Worm (Caenorhabditis elegans): ENCODE data around the gene srlf-2.

Gene srlf-2

DNA sequence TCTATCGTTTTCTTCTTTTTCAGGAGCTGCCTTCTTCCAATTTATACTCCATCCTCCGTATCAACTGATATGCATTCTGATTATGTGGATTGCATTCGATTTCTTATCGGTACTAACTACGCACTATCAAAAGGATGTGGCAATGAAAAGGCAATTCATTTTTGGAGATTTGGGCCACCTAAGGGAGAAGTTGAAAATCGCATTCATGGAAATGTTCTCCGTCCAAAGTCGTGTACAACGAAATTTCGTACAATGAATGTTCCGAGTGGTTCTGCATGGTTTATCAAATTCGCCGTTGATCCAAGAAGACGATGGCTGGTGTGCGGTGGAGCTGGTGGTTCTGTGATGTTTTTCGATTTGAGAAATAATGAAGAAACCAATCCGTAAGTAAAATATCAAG is 22.7 kb downstream of the srlf-2 start, which contains the start of gene C09G4.4:
C09G4.4 (plus strand) TSS at position 301 of the 400 bp plus-strand sequence.
- TF ChIP-seq blmp-1 (tag; optimal IDR thresholded peaks at IDR 0.05) (no peak), C34B4.2 (tag; optimal IDR thresholded peaks at IDR 0.05) (no peak)

DNA sequence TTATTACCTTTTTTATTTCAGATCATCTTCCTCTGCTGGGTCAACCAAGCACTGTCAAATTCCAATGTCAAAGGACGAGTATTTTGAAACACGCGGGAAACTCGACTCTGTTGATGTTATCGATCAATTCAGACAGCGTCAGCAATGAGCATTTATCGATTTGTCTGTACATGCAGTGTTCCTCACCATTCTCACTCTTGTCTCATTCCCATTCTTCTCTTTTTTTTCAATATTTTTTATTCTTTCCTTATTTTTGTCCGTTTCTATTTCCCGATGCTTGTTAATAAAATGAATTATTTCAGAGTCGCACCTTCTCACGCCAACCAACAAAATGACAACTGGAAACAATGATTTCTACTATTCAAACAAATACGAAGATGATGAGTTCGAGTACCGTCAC is 23.6 kb downstream of the srlf-2 start, which contains the start of gene cks-1:
cks-1 (plus strand) TSS at position 301 of the 400 bp plus-strand sequence.
- TF ChIP-seq nhr-47 (tag; optimal IDR thresholded peaks at IDR 0.05) = no peak
- TF ChIP-seq jun-1 (tag; optimal IDR thresholded peaks at IDR 0.05) = no peak
- TF ChIP-seq nhr-90 (tag; optimal IDR thresholded peaks at IDR 0.05; ENCODE audit: poor library complexity) = no peak
- TF ChIP-seq ceh-88 (GFP tag; IDR thresholded peaks at IDR 0.05) = no peak
- TF ChIP-seq lin-13 (GFP tag; optimal IDR thresholded peaks at IDR 0.05) = no peak
- no peak for TF ChIP-seq nhr-11 (tag; optimal IDR thresholded peaks at IDR 0.05)
- TF ChIP-seq ztf-4 (tag; optimal IDR thresholded peaks at IDR 0.05) = no peak
- no peak for TF ChIP-seq alr-1 (tag; optimal IDR thresholded peaks at IDR 0.05; ENCODE audit: borderline replicate concordance)
- no peak for TF ChIP-seq fkh-8 (tag; optimal IDR thresholded peaks at IDR 0.05)
- TF ChIP-seq ceh-63 (GFP tag; optimal IDR thresholded peaks at IDR 0.05) = no peak
- TF ChIP-seq sup-37 (GFP tag; optimal IDR thresholded peaks at IDR 0.05) = no peak
- no peak for TF ChIP-seq efl-3 (GFP tag; optimal IDR thresholded peaks at IDR 0.05)
- no peak for TF ChIP-seq sptf-1 (tag; optimal IDR thresholded peaks at IDR 0.05)

DNA sequence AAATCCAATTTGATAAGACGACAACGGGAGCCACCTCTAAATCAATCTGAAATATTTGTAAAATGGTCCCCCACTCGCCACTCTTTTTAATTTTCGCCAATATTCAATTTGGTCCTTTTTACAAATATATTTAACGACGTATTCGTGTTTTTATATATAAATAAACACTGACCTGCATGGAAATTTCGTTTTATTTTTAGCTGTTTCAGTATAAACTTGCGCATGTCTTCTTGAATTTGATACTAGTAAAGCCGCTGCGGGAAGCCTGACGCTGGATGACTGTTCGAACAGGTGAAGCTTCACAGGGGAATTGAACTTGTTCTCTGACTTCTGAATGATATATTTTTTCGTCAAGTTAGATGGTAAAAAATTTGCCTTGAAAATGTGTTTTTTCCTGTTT is 24.5 kb downstream of the srlf-2 start:
- no peak for TF ChIP-seq snu-23 (GFP tag; optimal IDR thresholded peaks at IDR 0.05)
- TF ChIP-seq snpc-4 (tag; optimal IDR thresholded peaks at IDR 0.05) = no peak
- no peak for TF ChIP-seq unc-62 (GFP tag; optimal IDR thresholded peaks at IDR 0.05)
- TF ChIP-seq lin-35 (GFP tag; optimal IDR thresholded peaks at IDR 0.05) = no peak
- no peak for TF ChIP-seq mdl-1 (tag; optimal IDR thresholded peaks at IDR 0.05)
- TF ChIP-seq fkh-8 (tag; optimal IDR thresholded peaks at IDR 0.05) = no peak
- TF ChIP-seq tbx-2 (tag; optimal IDR thresholded peaks at IDR 0.05) = no peak
- no peak for TF ChIP-seq blmp-1 (tag; optimal IDR thresholded peaks at IDR 0.05)
- TF ChIP-seq ceh-88 (GFP tag; IDR thresholded peaks at IDR 0.05) = no peak
- TF ChIP-seq dsc-1 (tag; optimal IDR thresholded peaks at IDR 0.05) = no peak
- no peak for TF ChIP-seq nhr-237 (tag; optimal IDR thresholded peaks at IDR 0.05)
- TF ChIP-seq ets-5 (GFP tag; IDR thresholded peaks at IDR 0.05) = no peak

DNA sequence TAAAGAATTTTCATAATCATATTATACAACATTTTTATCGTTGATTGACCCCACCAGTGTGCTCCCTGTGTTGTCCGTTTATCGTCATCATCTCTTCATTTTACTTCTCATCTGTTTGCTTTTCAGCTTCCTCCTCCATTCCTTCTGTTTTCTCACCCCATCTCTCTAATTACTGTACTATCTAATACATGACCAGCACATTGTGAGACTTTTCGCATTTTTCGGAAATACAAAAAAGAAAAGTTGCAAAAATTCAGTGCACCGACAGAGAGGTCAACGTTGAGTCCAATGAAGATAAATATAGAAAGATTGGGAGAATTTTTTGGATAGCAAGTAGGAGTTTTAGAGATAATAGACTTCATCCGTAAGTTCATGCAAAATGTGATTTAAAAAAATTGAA is 29.9 kb downstream of the srlf-2 start:
- TF ChIP-seq zip-4 (GFP tag; optimal IDR thresholded peaks at IDR 0.05) (no peak), efl-1 (optimal IDR thresholded peaks at IDR 0.05) (no peak), efl-1 (GFP tag; optimal IDR thresholded peaks at IDR 0.05 in 1 of 2) (peak in 1 of 2 experiments; percentile 57), isw-1 (GFP tag; IDR thresholded peaks at IDR 0.05) (no peak)

DNA sequence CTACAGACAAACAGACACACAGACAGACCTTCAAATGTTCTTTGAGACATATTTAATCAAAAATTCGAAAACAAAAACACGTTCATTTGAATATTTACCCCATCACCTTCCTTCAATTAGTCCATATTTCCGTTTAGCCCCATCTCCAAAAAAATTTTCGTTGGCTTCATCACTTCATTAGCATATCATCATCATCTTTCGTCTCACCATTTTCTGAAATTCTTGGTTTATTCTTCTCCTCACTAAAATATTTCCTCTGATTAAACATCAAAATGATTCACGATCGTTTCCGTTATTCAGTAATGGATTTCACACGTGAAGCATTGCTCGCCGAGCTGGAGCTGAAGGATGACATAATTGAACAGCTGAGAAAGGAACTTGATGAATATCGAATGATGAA is 30.6 kb downstream of the srlf-2 start, which contains the start of gene pkg-2:
pkg-2 (plus strand) TSS at position 301 of the 400 bp plus-strand sequence.
- TF ChIP-seq lin-15B (tag; optimal IDR thresholded peaks at IDR 0.05) (no peak), sptf-1 (tag; optimal IDR thresholded peaks at IDR 0.05) (no peak), hpl-2 (GFP tag; optimal IDR thresholded peaks at IDR 0.05) (no peak), snpc-4 (tag; optimal IDR thresholded peaks at IDR 0.05) (no peak), isw-1 (GFP tag; IDR thresholded peaks at IDR 0.05) (no peak), ztf-4 (tag; optimal IDR thresholded peaks at IDR 0.05) (no peak), nhr-237 (tag; optimal IDR thresholded peaks at IDR 0.05) (no peak), nhr-19 (GFP tag; conservative IDR thresholded peaks at IDR 0.05) (no peak), Y116A8C.19 (tag; optimal IDR thresholded peaks at IDR 0.05; ENCODE audit: borderline replicate concordance) (no peak), nhr-12 (tag; optimal IDR thresholded peaks at IDR 0.05) (no peak), nhr-85 (tag) (no peak), mep-1 (tag; optimal IDR thresholded peaks at IDR 0.05) (no peak), mdl-1 (tag; optimal IDR thresholded peaks at IDR 0.05) (no peak), swsn-7 (tag; optimal IDR thresholded peaks at IDR 0.05) (no peak), zip-4 (GFP tag; optimal IDR thresholded peaks at IDR 0.05) (no peak), tlp-1 (tag; optimal IDR thresholded peaks at IDR 0.05) (no peak)

Measured in whole organism, L1 larva.